Fruit fly (Drosophila melanogaster) whole organism, prepupa: ENCODE data around the gene CG15282.

ENCODE experiments used
- Blimp-1 ChIP-seq: fragments of 200-800 bp; sonication (Bioruptor generic); optimal IDR thresholded peaks from 3 replicates; lab custom pipeline; 2017; ENCODE audit warnings: missing biosample characterization, missing genetic modification characterization, mild to moderate bottlenecking, moderate library complexity, missing genetic modification reagents
- CG10631 ChIP-seq: fragments of 200-800 bp; sonication (Bioruptor generic); optimal IDR thresholded peaks from 2 replicates; lab custom pipeline; 2016; ENCODE audit warnings: missing biosample characterization, missing genetic modification characterization
- CG10669 ChIP-seq: fragments of 200-800 bp; sonication (Bioruptor generic); optimal IDR thresholded peaks from 3 replicates; lab custom pipeline; 2018; ENCODE audit warnings: missing biosample characterization, mild to moderate bottlenecking, missing genetic modification characterization, moderate library complexity
- CG11294 ChIP-seq: fragments of 200-800 bp; sonication (Bioruptor generic); IDR thresholded peaks from 2 replicates; pipeline ENCODE4 v1.3.6; 2022; ENCODE audit warnings: missing biosample characterization, missing genetic modification characterization
- CG11762 ChIP-seq: fragments of 200-800 bp; sonication (Bioruptor generic); optimal IDR thresholded peaks from 3 replicates; lab custom pipeline; 2016; ENCODE audit warnings: missing biosample characterization, missing genetic modification characterization; ENCODE audit not compliant: insufficient read depth
- CG11902 ChIP-seq: fragments of 200-800 bp; sonication (Bioruptor generic); optimal IDR thresholded peaks from 3 replicates; lab custom pipeline; 2016; ENCODE audit warnings: missing biosample characterization, missing genetic modification characterization
- CG15336 ChIP-seq: fragments of 200-800 bp; sonication (Bioruptor generic); IDR thresholded peaks from 2 replicates; pipeline ENCODE4 v1.3.6; 2022; ENCODE audit warnings: missing biosample characterization, missing genetic modification characterization
- CG1621 ChIP-seq: fragments of 200-800 bp; sonication (Bioruptor generic); optimal IDR thresholded peaks from 3 replicates; lab custom pipeline; 2018; ENCODE audit warnings: missing biosample characterization, mild to moderate bottlenecking, missing genetic modification characterization
- CG16779 ChIP-seq: fragments of 200-800 bp; sonication (Bioruptor generic); optimal IDR thresholded peaks from 3 replicates; lab custom pipeline; 2017; ENCODE audit warnings: missing biosample characterization, mild to moderate bottlenecking, missing genetic modification characterization
- CG3032 ChIP-seq: fragments of 200-800 bp; optimal IDR thresholded peaks from 2 replicates; lab custom pipeline; 2019; ENCODE audit warnings: missing biosample characterization, mild to moderate bottlenecking, missing genetic modification characterization, moderate library complexity
- CG31627 ChIP-seq: fragments of 200-800 bp; sonication (Bioruptor generic); optimal IDR thresholded peaks from 3 replicates; lab custom pipeline; 2016; ENCODE audit warnings: missing biosample characterization, missing genetic modification characterization
- CG34406 ChIP-seq: fragments of 200-800 bp; sonication (Bioruptor generic); optimal IDR thresholded peaks from 3 replicates; lab custom pipeline; 2016; ENCODE audit warnings: missing biosample characterization, missing genetic modification characterization
- CG3919 ChIP-seq: fragments of 200-800 bp; sonication (Bioruptor generic); optimal IDR thresholded peaks from 3 replicates; lab custom pipeline; 2016; ENCODE audit warnings: missing biosample characterization, missing genetic modification characterization
- CG4318 ChIP-seq: fragments of 200-800 bp; sonication (Bioruptor generic); optimal IDR thresholded peaks from 3 replicates; lab custom pipeline; 2017; ENCODE audit warnings: missing biosample characterization, mild to moderate bottlenecking, missing genetic modification characterization
- CG6163 ChIP-seq: fragments of 200-800 bp; sonication (Bioruptor generic); IDR thresholded peaks from 3 replicates; pipeline ENCODE4 v1.3.6; 2022; ENCODE audit warnings: missing biosample characterization, missing genetic modification characterization
- CG6276 ChIP-seq: fragments of 200-800 bp; sonication (Bioruptor generic); optimal IDR thresholded peaks from 2 replicates; lab custom pipeline; 2017; ENCODE audit warnings: missing biosample characterization, mild to moderate bottlenecking, missing genetic modification characterization
- CG6792 ChIP-seq: fragments of 200-800 bp; sonication (Bioruptor generic); optimal IDR thresholded peaks from 3 replicates; lab custom pipeline; 2016; ENCODE audit warnings: missing biosample characterization, missing genetic modification characterization
- CG6854 ChIP-seq: fragments of 200-800 bp; sonication (Bioruptor generic); optimal IDR thresholded peaks from 2 replicates; lab custom pipeline; 2017; ENCODE audit warnings: missing biosample characterization, mild to moderate bottlenecking, missing genetic modification characterization
- CG7368 ChIP-seq: fragments of 200-800 bp; sonication (Bioruptor generic); optimal IDR thresholded peaks from 3 replicates; lab custom pipeline; 2016; ENCODE audit warnings: missing biosample characterization, missing genetic modification characterization
- CG8119 ChIP-seq: fragments of 200-800 bp; sonication (Bioruptor generic); IDR thresholded peaks from 3 replicates; pipeline ENCODE4 v1.3.6; 2022; ENCODE audit warnings: missing biosample characterization, missing genetic modification characterization
- CG8319 ChIP-seq: fragments of 200-800 bp; sonication (Bioruptor generic); optimal IDR thresholded peaks from 3 replicates; lab custom pipeline; 2016; ENCODE audit warnings: missing biosample characterization, missing genetic modification characterization
- CG8632 ChIP-seq: fragments of 200-800 bp; sonication (Bioruptor generic); optimal IDR thresholded peaks from 3 replicates; lab custom pipeline; 2016; ENCODE audit warnings: missing biosample characterization, missing genetic modification characterization
- CG9139 ChIP-seq: fragments of 200-800 bp; sonication (Bioruptor generic); optimal IDR thresholded peaks from 3 replicates; lab custom pipeline; 2017; ENCODE audit warnings: missing biosample characterization, mild to moderate bottlenecking, missing genetic modification characterization
- Eip75B ChIP-seq: fragments of 200-800 bp; sonication (Bioruptor generic); optimal IDR thresholded peaks from 3 replicates; lab custom pipeline; 2016; ENCODE audit warnings: missing biosample characterization, missing genetic modification characterization
- Eip78C ChIP-seq: fragments of 200-800 bp; sonication (Bioruptor generic); peaks from one replicate; lab custom pipeline; 2016; ENCODE audit warnings: missing biosample characterization, missing genetic modification characterization
- Eip93F ChIP-seq: fragments of 200-800 bp; sonication (Bioruptor generic); optimal IDR thresholded peaks from 2 replicates; lab custom pipeline; 2016; ENCODE audit warnings: missing biosample characterization, mild to moderate bottlenecking, missing genetic modification characterization
- Ets21C ChIP-seq: fragments of 200-800 bp; sonication (Bioruptor generic); optimal IDR thresholded peaks from 3 replicates; lab custom pipeline; 2016; ENCODE audit warnings: missing biosample characterization, missing genetic modification characterization
- Ets96B ChIP-seq: fragments of 200-800 bp; optimal IDR thresholded peaks from 2 replicates; lab custom pipeline; 2019; ENCODE audit warnings: missing biosample characterization, mild to moderate bottlenecking, missing genetic modification characterization, moderate library complexity
- Gug ChIP-seq: fragments of 200-800 bp; sonication (Bioruptor generic); IDR thresholded peaks from 2 replicates; pipeline ENCODE4 v1.3.6; 2022; ENCODE audit warnings: missing biosample characterization, missing genetic modification characterization
- Hr38 ChIP-seq: sonication (Bioruptor generic); optimal IDR thresholded peaks from 2 replicates; lab custom pipeline; 2016; ENCODE audit warnings: missing biosample characterization, missing genetic modification characterization
- Hr39 ChIP-seq: fragments of 200-800 bp; sonication (Bioruptor generic); optimal IDR thresholded peaks from 2 replicates; lab custom pipeline; 2016; ENCODE audit warnings: missing biosample characterization, missing genetic modification characterization
- Lpt ChIP-seq: fragments of 200-800 bp; sonication (Bioruptor generic); optimal IDR thresholded peaks from 3 replicates; lab custom pipeline; 2016; ENCODE audit warnings: missing biosample characterization, missing genetic modification characterization
- Met ChIP-seq: fragments of 200-800 bp; sonication (Bioruptor generic); optimal IDR thresholded peaks from 3 replicates; lab custom pipeline; 2016; ENCODE audit warnings: missing biosample characterization, missing genetic modification characterization
- OdsH ChIP-seq: fragments of 200-800 bp; sonication (Bioruptor generic); optimal IDR thresholded peaks from 3 replicates; lab custom pipeline; 2016; ENCODE audit warnings: missing biosample characterization, missing genetic modification characterization
- Sox102F ChIP-seq: fragments of 200-800 bp; sonication (Bioruptor generic); optimal IDR thresholded peaks from 2 replicates; lab custom pipeline; 2016; ENCODE audit warnings: missing biosample characterization, mild to moderate bottlenecking, missing genetic modification characterization
- Sox14 ChIP-seq: fragments of 200-800 bp; sonication (Bioruptor generic); optimal IDR thresholded peaks from 3 replicates; lab custom pipeline; 2016; ENCODE audit warnings: missing biosample characterization, missing genetic modification characterization
- Sox15 ChIP-seq: fragments of 200-800 bp; sonication (Bioruptor generic); optimal IDR thresholded peaks from 3 replicates; lab custom pipeline; 2016; ENCODE audit warnings: missing biosample characterization, missing genetic modification characterization
- achi ChIP-seq: fragments of 200-800 bp; sonication (Bioruptor generic); optimal IDR thresholded peaks from 3 replicates; lab custom pipeline; 2016; ENCODE audit warnings: missing biosample characterization, missing genetic modification characterization
- acj6 ChIP-seq: fragments of 200-800 bp; sonication (Bioruptor generic); optimal IDR thresholded peaks from 3 replicates; lab custom pipeline; 2016; ENCODE audit warnings: missing biosample characterization, missing genetic modification characterization
- cyc ChIP-seq: fragments of 200-800 bp; sonication (Bioruptor generic); optimal IDR thresholded peaks from 3 replicates; lab custom pipeline; 2016; ENCODE audit warnings: missing biosample characterization, missing genetic modification characterization
- dac ChIP-seq: fragments of 200-800 bp; sonication (Bioruptor generic); optimal IDR thresholded peaks from 2 replicates; lab custom pipeline; 2017; ENCODE audit warnings: missing biosample characterization, mild to moderate bottlenecking, missing genetic modification characterization
- dsx ChIP-seq: fragments of 200-800 bp; optimal IDR thresholded peaks from 3 replicates; lab custom pipeline; 2019; ENCODE audit warnings: missing biosample characterization, mild to moderate bottlenecking, missing genetic modification characterization, moderate library complexity; ENCODE audit not compliant: poor library complexity, severe bottlenecking
- eg ChIP-seq: fragments of 200-800 bp; sonication (Bioruptor generic); IDR thresholded peaks from 3 replicates; pipeline ENCODE4 v1.3.6; 2022; ENCODE audit warnings: missing biosample characterization, missing genetic modification characterization
- fd59A ChIP-seq: fragments of 200-800 bp; sonication (Bioruptor generic); optimal IDR thresholded peaks from 2 replicates; lab custom pipeline; 2017; ENCODE audit warnings: missing biosample characterization, mild to moderate bottlenecking, missing genetic modification characterization, missing genetic modification reagents
- fd85E ChIP-seq: fragments of 200-800 bp; sonication (Bioruptor generic); optimal IDR thresholded peaks from 3 replicates; lab custom pipeline; 2016; ENCODE audit warnings: missing biosample characterization, missing genetic modification characterization
- lz ChIP-seq: fragments of 200-800 bp; sonication (Bioruptor generic); optimal IDR thresholded peaks from 3 replicates; lab custom pipeline; 2016; ENCODE audit warnings: missing biosample characterization, missing genetic modification characterization
- net ChIP-seq: fragments of 200-800 bp; sonication (Bioruptor generic); optimal IDR thresholded peaks from 3 replicates; lab custom pipeline; 2016; ENCODE audit warnings: missing biosample characterization, missing genetic modification characterization
- pdm3 ChIP-seq: fragments of 200-800 bp; sonication (Bioruptor generic); optimal IDR thresholded peaks from 3 replicates; lab custom pipeline; 2016; ENCODE audit warnings: missing biosample characterization, missing genetic modification characterization
- salr ChIP-seq, 2 experiments: fragments of 200-800 bp; sonication (Bioruptor generic); optimal IDR thresholded peaks; 3 replicates each; lab custom pipeline; 2016 to 2018; ENCODE audit warnings: missing biosample characterization in 2 of 2, missing genetic modification characterization in 2 of 2, mild to moderate bottlenecking in 1 of 2
- spab ChIP-seq: fragments of 200-800 bp; sonication (Bioruptor generic); optimal IDR thresholded peaks from 2 replicates; lab custom pipeline; 2017; ENCODE audit warnings: missing biosample characterization, mild to moderate bottlenecking, missing genetic modification characterization, missing genetic modification reagents
- ss ChIP-seq, 2 experiments: fragments of 200-800 bp; sonication (Bioruptor generic); optimal IDR thresholded peaks; 2 replicates in 1 of 2; 3 replicates in 1 of 2; lab custom pipeline; 2017 to 2018; ENCODE audit warnings: mild to moderate bottlenecking in 2 of 2, missing biosample characterization in 2 of 2, missing genetic modification characterization in 2 of 2, moderate library complexity in 1 of 2
- topi ChIP-seq: fragments of 200-800 bp; sonication (Bioruptor generic); optimal IDR thresholded peaks from 3 replicates; lab custom pipeline; 2016; ENCODE audit warnings: missing biosample characterization, missing genetic modification characterization
- vri ChIP-seq: fragments of 200-800 bp; sonication (Bioruptor generic); optimal IDR thresholded peaks from 3 replicates; lab custom pipeline; 2016; ENCODE audit warnings: missing biosample characterization, mild to moderate bottlenecking, missing genetic modification characterization

The CG15282 gene

DNA sequence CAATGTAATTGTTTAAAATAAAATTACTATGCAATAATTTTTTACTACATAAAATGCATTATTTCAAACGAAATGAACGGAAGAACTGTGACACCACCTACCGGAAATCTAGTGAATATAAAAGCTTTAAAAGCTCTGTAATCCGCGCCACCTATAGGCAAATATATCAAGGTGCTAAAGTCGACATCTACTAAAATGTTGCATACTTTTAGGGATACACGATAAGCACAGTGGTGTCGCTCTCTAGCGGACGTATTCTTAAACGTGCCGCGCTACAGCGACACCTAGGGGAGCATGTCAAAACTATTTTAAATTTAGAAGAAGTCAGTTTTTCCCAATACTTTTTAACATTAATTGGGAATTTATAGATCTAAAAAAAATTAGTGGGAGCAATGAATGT is 6.1 kb upstream of the CG15282 start:
- TF ChIP-seq pdm3 (GFP tag; lab: Kevin White, UChicago) (peak; percentile 41), CG8632 (GFP tag; lab: Kevin White, UChicago) (no peak), spab (no peak), Eip93F (GFP tag; lab: Kevin White, UChicago) (no peak), CG8119 (GFP tag; lab: Robert Waterston, UW) (no peak), CG1621 (no peak), CG7368 (GFP tag; lab: Kevin White, UChicago) (no peak), CG8319 (GFP tag; lab: Kevin White, UChicago) (peak; percentile 42), CG3032 (tag; lab: Kevin White, UChicago) (no peak), Eip78C (GFP tag; lab: Kevin White, UChicago) (peak; percentile 90), Eip75B (GFP tag; lab: Kevin White, UChicago) (peak; percentile 43), CG11294 (GFP tag; lab: Robert Waterston, UW) (0 out of 2 replicates have a peak, but pooled peaks have one; percentile 22), CG10631 (GFP tag; lab: Kevin White, UChicago) (peak; percentile 17), net (no peak), CG15336 (GFP tag; lab: Robert Waterston, UW) (no peak), CG6276 (GFP tag; lab: Kevin White, UChicago) (no peak), Lpt (GFP tag; lab: Kevin White, UChicago) (no peak), eg (GFP tag; lab: Robert Waterston, UW) (no peak), dsx (GFP tag; lab: Kevin White, UChicago) (no peak), Sox102F (peak; percentile 14), CG11902 (GFP tag; lab: Kevin White, UChicago) (peak; percentile 59), CG6163 (0 out of 3 replicates have a peak, but pooled peaks have one; percentile 40), Ets96B (tag; lab: Kevin White, UChicago) (no peak), CG6854 (GFP tag; lab: Kevin White, UChicago) (no peak), fd85E (GFP tag; lab: Kevin White, UChicago) (no peak), dac (GFP tag; lab: Kevin White, UChicago) (no peak), topi (GFP tag; lab: Kevin White, UChicago) (peak; percentile 56), Met (GFP tag; lab: Kevin White, UChicago) (peak; percentile 71), cyc (peak; percentile 86), CG16779 (no peak), lz (GFP tag; lab: Kevin White, UChicago) (peak; percentile 71), vri (no peak), CG11762 (GFP tag; lab: Kevin White, UChicago) (peak; percentile 14), CG34406 (GFP tag; lab: Kevin White, UChicago) (no peak), Ets21C (GFP tag; lab: Kevin White, UChicago) (peak; percentile 55), achi (GFP tag; lab: Kevin White, UChicago) (no peak), CG6792 (peak; percentile 23), salr (GFP tag; optimal IDR thresholded peaks at IDR 0.05; lab: Kevin White, UChicago) (peak in 1 of 2 experiments; percentile 28), Sox14 (peak; percentile 21), Gug (GFP tag; lab: Robert Waterston, UW) (no peak), CG3919 (GFP tag; lab: Kevin White, UChicago) (peak; percentile 72), CG9139 (GFP tag; lab: Kevin White, UChicago) (no peak), CG31627 (peak; percentile 79), Sox15 (GFP tag; lab: Kevin White, UChicago) (peak; percentile 26), Hr38 (GFP tag; lab: Kevin White, UChicago) (no peak), CG4318 (GFP tag; lab: Kevin White, UChicago) (no peak), ss (GFP tag; optimal IDR thresholded peaks at IDR 0.05; lab: Kevin White, UChicago) (no peak), acj6 (peak; percentile 29), OdsH (GFP tag; lab: Kevin White, UChicago) (peak; percentile 44), fd59A (no peak), Blimp-1 (GFP tag; lab: Kevin White, UChicago) (no peak), Hr39 (GFP tag; lab: Kevin White, UChicago) (peak; percentile 83), CG10669 (GFP tag; lab: Kevin White, UChicago) (peak; percentile 11)
